Worm (Caenorhabditis elegans): Measurements from ENCODE around the gene K02B2.6.

- TF ChIP-seq pha-4 (tag; optimal IDR thresholded peaks at IDR 0.05) (no peak), nfya-2 (GFP tag; IDR thresholded peaks at IDR 0.05) (no peak), Y67H2A.10 (GFP tag; conservative IDR thresholded peaks at IDR 0.05) (no peak), B0035.1 (tag; optimal IDR thresholded peaks at IDR 0.05) (no peak)
Measured at ce11 chrIV:5952966-5953365, 9.1 kb downstream of the K02B2.6 start.
